Worm (Caenorhabditis elegans): ENCODE data around the gene gei-15.

DNA sequence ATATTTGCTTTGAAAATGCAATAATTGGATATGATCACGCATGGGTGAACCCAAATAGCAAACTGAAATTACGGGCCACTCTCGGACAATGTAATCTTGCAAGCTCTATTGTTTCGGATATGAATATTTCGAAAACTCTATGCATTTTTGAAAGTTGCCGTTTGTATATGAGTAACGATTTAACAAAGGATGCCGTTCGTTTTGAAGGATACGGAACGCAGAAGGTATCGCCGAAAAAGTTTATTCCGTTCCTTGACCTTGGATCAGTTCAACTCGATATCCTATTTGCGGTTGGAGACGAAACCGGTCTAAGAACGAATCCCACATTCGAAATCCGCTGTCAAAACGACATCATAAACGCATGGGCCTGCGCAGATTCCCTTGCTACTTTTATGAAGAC, 10.0 kb downstream of the gei-15 start:
- no peak for TF ChIP-seq hmg-11 (tag; optimal IDR thresholded peaks at IDR 0.05)
- no peak for TF ChIP-seq elt-3 (tag; optimal IDR thresholded peaks at IDR 0.05)
- TF ChIP-seq ceh-82 (tag; optimal IDR thresholded peaks at IDR 0.05) = no peak
- no peak for TF ChIP-seq nhr-77 (tag; optimal IDR thresholded peaks at IDR 0.05)
- no peak for TF ChIP-seq pqm-1 (tag; optimal IDR thresholded peaks at IDR 0.05)
- TF ChIP-seq tbx-2 (tag; optimal IDR thresholded peaks at IDR 0.05) = no peak
- TF ChIP-seq nhr-237 (tag; optimal IDR thresholded peaks at IDR 0.05) = no peak
- no peak for TF ChIP-seq zag-1 (tag; optimal IDR thresholded peaks at IDR 0.05)
- no peak for TF ChIP-seq ZK546.5 (tag; optimal IDR thresholded peaks at IDR 0.05)
- TF ChIP-seq unc-62 (GFP tag; optimal IDR thresholded peaks at IDR 0.05) = no peak
- TF ChIP-seq ztf-4 (tag; optimal IDR thresholded peaks at IDR 0.05) = no peak
